Fruit fly (Drosophila melanogaster) S2 (cell line): ENCODE measurements around the gene CG12010.

Experiments used
- CG8478 ChIP-seq: fragments of >200 bp; optimal IDR thresholded peaks from 2 replicates; lab custom pipeline; 2018
- CTCF ChIP-seq, 2 experiments: fragments of >200 bp; optimal IDR thresholded peaks; 2 replicates each; lab custom pipeline; 2018

Gene CG12010

DNA sequence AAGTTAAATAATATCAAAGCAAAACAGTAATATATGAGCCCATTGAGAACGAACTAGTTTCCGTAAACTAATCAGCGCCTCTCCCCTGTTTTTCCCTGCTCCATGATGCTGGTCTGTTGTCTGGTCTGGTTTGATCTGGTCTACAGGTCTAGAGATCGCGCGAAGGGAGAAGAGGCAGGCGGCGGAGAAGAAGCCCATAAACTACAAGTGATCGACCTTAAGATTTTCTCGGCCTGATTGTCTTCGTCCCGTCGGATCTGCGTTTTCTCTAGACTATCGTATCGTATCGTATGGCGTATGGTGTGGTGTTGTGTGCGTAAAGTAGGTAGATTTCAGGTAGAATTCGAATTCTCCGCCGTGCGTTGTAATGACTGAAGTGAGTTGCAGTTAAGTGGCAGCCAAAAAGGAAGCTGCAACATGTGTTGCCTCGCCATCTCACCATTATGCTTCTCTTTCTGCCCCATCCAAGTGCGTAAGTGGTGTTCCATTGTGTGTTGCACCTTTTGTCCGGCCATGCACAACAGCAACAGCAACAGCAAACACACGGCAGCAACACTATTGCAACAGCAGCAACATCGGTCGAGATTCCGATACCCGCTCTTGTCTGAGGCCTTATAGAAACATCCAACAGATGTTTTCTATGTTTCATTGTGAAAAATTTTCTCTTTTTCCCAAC is 35.7 kb downstream of the CG12010 start:
- TF ChIP-seq CG8478 (lab: Kevin White, UChicago) (no peak), CTCF (optimal IDR thresholded peaks at IDR 0.05; lab: Kevin White, UChicago) (no peak)

DNA sequence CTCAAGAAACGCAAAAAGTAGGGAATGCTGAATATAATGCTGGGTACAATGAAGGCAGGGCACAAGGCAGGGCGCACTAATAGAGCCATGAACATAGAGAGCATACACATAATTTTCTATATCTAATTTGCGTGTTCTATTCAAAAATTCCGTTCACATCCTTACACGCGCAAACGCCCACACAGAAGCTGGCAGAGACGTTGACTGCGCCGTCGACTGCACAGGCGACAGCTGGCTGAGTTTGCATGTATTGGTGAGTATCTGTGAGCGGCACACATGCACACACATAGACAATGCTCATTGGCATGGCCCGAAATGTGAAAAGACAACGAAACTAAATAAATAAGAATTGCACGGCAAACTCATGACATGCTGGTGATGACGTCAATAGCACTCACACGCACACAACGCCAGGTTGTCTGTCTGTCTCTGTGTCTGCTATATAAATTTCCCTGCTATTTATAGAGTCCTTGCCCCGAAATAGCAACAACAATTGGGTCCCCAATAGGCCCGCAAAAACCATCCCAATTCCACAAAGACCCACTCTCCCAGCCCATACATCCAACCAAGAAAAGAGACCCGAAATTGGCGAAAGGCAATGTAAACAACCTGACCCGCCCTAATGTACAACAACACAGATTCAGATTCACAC is 37.0 kb downstream of the CG12010 start:
- no peak for TF ChIP-seq CTCF (optimal IDR thresholded peaks at IDR 0.05; lab: Kevin White, UChicago)
- no peak for TF ChIP-seq CG8478 (lab: Kevin White, UChicago)

DNA sequence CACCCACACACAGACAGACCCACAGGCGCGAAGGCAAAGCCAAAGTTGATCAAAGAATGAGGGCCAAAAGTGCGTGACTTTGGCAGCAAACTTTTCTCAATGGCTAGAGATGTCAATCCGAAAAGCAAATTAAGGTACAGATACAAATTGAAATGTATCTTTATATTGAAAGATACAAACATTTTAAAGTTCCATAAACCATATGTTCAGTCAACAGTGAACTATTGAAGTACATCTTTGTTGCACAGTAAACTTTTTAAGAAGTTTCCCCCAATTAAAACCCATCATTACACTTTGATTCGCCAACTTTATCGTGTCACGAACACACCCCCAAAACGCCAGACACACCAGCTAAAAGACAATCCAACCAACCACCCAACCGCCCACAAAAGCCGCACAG is 37.6 kb downstream of the CG12010 start:
- TF ChIP-seq CTCF (optimal IDR thresholded peaks at IDR 0.05; lab: Kevin White, UChicago) (no peak), CG8478 (lab: Kevin White, UChicago) (no peak)

DNA sequence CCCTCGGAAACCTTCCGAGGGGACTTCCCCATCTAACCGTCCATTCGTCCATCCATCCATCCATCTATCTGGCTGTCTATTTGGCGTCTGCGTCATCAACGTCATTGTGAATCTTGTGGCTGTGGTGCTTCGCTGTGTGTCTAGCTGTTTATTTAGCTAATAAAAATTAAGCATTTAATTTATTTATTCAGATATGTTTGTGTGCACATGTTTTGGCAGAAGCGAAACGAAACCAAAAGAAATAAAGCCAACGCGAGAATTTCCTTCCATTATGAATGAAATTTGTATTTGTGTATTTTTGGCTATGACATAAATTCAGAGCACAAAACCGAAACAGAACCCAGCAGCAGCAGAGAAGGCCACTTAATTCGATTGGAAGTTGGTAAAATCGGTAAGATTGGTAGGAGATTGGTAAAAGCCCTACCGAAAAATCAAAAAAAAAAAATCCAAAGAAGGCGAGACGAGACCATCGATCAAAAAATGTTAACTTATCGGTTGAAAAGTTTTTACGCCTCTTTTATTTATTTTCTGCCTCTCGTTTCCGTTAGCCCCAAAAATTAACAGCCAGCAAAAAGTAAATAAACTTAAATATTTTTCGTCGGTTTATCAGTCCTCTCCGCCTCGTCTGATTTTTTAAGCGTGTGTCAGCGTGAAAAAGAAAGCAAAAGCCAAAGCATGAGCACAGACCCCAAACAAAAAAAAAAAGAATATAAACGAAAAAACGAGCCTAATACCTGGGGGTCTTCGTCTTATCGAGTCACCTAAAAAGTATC is 40.9 kb downstream of the CG12010 start:
- TF ChIP-seq CG8478 (lab: Kevin White, UChicago) (no peak), CTCF (optimal IDR thresholded peaks at IDR 0.05; lab: Kevin White, UChicago) (no peak)

DNA sequence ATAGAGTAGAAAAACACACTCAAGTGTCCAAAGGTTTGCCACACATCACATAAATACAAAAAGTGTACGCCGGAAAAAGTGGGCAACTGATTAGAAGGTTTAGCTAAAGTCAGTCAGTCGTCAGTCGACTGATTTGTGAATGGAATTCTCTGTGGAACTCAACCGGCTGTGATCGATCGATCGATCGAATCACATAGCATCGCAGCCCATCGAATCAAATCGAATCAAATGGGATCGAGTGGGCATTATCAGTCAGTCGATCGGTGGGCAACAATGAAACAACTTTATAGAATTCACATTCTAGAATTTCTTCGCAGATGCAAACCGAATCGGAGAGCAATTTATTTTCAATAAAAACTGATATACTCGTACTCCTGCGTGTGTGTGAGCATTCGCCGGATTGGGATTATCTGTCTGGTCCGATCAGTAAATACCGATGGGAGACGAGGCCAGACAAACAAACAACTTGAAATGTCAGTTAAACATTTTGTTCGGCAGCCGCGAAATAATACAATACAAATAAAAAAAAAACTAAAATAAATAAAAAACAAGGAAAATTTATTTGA is 41.6 kb downstream of the CG12010 start:
- TF ChIP-seq CTCF (optimal IDR thresholded peaks at IDR 0.05; lab: Kevin White, UChicago) (no peak), CG8478 (lab: Kevin White, UChicago) (no peak)

DNA sequence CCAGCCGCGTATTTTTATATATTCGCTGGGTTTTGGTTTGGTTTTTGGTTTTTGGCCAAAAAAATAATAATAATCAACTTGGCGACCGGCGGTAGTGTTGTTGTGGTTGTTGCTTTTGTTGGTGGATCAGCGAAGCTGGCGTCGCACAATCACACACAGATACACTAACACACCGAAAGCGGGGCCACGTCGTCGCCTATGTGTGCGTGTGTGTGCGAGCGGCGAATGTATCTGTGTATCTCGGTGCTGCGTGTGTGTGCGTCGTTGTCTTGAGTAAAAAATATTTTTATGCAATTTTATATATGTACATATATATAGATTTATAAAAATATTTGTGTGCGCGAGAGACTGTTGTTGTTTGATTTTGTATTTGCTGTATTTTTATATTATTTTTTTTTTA is 43.0 kb downstream of the CG12010 start:
- TF ChIP-seq CG8478 (lab: Kevin White, UChicago), result peak; percentile 2
- TF ChIP-seq CTCF (optimal IDR thresholded peaks at IDR 0.05; lab: Kevin White, UChicago), result no peak

DNA sequence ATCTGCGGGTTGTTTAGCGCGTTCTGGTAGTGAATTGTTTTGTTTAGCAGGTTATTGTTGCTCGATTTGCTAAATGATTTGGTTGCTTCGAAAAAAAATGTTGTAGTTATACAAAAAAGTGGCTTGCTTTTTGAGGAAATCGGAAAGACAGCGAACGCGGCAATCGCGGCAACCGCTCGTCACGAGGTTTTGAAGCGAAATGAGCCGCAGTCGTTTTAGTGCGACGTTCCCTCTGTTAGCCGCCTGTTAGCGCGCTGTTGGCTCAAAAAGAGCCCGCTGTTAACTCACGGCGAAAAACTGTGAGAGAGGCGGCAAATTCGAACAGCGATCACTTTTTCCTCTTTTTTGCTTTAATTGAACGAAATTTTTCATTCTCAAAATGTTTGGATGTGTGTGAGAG is 43.7 kb downstream of the CG12010 start:
- TF ChIP-seq CTCF (optimal IDR thresholded peaks at IDR 0.05; lab: Kevin White, UChicago), result no peak
- TF ChIP-seq CG8478 (lab: Kevin White, UChicago), result no peak

DNA sequence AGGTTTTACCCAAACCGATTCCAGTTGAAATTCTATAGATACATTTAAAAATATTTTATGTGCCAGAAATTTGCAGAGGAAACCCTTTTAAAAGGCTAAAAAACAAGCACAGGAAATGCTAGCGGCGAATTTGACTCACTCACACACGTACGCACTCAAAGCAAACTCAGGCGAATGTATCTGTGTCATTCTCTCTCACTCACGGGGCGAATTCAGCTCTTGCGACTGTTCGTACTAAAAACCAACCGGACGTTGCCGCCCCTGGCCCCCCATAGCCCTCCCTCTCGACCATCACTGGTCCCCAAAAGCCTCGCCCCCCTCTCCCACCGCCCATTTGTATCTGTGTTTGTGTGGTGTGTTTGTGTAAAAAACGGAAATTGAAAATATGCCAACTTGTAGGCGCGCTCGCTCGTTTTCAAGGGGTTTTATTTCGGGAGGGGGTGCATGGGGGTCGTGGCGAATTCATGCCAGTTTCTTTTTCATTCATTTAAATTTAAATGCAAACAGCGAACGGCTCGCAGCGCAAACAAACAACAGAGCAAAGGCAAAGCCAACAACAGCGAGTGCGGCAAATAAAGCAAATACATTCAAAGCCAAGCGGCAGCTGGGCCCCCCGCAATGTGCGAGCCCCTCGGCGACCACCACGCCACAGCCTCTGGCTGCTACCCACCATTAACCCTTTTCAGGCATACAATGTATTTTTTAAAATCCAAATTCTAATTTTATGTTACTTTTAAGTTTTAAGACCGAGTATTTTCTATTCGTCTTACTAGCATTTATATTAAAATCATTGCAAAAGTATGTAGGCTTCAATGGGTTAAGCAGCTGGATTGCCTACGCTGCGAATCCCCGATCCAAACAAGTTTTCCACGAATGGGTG is 44.4 kb downstream of the CG12010 start:
- no peak for TF ChIP-seq CTCF (optimal IDR thresholded peaks at IDR 0.05; lab: Kevin White, UChicago)
- peak; percentile 44 for TF ChIP-seq CG8478 (lab: Kevin White, UChicago)

DNA sequence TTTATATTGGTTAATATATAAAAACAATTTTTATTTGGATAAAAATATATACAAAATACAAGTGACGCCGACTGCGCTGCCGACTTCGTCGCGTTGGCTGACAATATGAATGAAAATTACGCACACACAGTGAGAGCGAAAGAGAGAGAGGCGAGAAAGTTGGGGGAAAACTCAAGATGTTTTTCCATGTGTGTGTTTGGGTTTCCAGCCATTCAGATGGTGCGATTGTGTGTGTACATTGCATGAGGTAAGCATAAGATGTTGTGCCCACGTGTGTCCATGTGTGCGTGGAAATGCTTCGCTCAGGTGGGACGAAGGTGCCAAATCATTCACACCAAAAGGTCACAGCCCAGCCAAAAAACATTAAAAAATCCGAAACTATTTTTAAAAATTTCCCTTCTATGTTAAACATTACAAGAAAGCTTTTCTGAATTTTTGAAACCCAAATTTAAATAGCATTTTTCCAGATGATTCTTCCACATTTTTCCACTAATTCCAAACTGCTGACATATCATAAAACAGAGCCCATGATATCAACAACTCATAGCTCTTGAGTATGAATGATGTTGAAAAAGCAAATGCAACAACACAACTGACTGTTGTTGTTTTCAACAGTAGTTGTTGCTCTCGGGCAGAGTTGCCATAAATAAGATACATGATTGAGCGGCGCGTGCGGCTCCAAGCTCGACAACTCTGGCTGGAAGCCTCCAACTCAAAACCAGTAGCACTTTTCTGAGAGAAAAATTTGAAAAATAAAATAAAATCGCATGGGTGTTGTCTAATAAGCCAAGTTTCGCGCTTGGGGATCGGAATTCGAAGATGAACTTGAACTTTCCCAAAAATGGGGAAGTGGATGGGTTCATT is 45.5 kb downstream of the CG12010 start:
- TF ChIP-seq CG8478 (lab: Kevin White, UChicago) (no peak), CTCF (optimal IDR thresholded peaks at IDR 0.05; lab: Kevin White, UChicago) (no peak)

DNA sequence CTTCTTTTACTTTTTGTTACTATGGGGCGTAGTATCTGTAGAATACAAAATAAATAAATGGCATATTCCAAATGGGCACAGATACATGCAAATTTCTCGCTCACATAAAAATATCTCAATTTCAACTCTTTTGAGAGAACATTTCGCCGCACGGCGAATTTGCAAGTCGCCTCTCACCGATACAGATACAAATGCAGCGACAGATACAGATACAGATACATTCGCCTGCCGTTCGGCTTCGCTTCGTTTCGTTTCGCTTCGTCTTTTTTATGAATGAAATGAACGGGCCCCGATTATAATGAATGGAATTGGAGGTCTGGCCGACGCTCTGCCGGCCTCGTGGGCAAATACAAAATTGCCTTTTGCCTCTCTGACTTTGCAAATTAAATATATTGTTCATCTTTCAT is 46.2 kb downstream of the CG12010 start:
- no peak for TF ChIP-seq CTCF (optimal IDR thresholded peaks at IDR 0.05; lab: Kevin White, UChicago)
- TF ChIP-seq CG8478 (lab: Kevin White, UChicago), result no peak

DNA sequence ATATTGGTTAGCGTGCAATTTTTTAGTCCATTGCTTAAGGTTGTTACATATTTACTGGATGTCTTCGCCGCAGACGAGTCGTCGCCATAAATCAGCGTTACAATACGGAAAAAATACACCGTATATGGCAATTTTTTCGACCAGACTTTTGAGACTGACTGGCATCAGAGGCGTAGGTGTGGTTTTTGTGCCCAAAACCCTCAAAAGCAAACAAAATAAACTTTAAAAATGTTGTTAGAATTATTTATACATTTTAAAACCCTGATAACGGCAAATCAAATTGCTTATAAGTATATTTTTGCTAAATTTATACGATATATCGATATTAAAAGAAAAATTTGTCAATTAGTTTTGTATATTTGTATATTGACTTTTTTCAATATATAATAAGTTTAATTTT is 46.6 kb downstream of the CG12010 start:
- no peak for TF ChIP-seq CTCF (optimal IDR thresholded peaks at IDR 0.05; lab: Kevin White, UChicago)
- no peak for TF ChIP-seq CG8478 (lab: Kevin White, UChicago)

DNA sequence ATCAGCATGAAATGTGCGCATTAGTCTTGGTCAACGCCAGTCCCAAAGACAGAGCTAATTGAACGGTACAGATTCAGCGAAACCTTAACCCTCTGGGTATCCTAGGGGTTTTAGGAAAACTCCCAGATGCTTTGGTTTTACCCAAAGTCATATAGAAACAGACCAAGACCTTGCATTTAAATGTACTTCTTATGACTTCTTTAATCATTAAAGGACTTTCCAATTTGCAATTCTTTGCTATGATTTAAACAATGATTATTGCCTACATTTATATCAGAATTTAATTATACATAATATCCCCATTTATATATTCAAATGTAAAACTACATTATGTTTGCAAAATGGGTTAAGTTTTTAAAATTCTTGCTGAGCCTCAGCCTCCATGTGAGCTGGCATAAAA is 48.9 kb downstream of the CG12010 start:
- TF ChIP-seq CTCF (optimal IDR thresholded peaks at IDR 0.05; lab: Kevin White, UChicago) (no peak), CG8478 (lab: Kevin White, UChicago) (no peak)

DNA sequence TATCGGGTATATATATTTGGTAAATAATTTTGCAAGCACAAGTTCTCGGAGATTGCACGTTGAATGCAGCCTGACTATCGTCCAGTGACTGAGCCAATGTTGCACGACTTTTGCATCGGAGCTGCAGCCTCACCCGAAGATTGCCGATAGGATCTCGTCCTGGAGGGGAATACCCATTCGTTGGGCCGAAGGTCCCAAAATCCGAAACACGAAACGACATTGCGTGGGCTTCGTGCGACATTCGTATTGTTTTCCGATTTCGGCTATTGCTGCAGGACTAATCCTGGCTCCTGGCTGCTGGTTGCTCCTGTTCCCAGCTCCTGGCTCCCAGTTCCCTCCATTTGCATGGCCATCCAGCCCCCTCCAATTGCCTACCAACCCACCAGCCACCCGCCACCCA is 50.8 kb downstream of the CG12010 start, which contains the start of gene sty:
Gene sty, minus strand, starts transcription at position 90 of the 400 bp plus-strand sequence.
- TF ChIP-seq CG8478 (lab: Kevin White, UChicago) (no peak), CTCF (optimal IDR thresholded peaks at IDR 0.05; lab: Kevin White, UChicago) (no peak)
